Worm (Caenorhabditis elegans) whole organism, late embryonic: ENCODE results near the gene Y27F2A.11.

Experiments
- K09A11.1 ChIP-seq: sonication (generic microtip); optimal IDR thresholded peaks from 2 replicates; lab custom pipeline; 2017; ENCODE audit warnings: antibody characterized with exemption, mild to moderate bottlenecking, missing genetic modification characterization, missing compliant biosample characterization; ENCODE audit not compliant: insufficient read depth
- che-1 ChIP-seq: sonication (generic microtip); optimal IDR thresholded peaks from 2 replicates; lab custom pipeline; 2016; ENCODE audit warnings: mild to moderate bottlenecking, missing genetic modification characterization, missing compliant biosample characterization
- madf-2 ChIP-seq: sonication (generic microtip); optimal IDR thresholded peaks from 2 replicates; lab custom pipeline; 2017; ENCODE audit warnings: missing genetic modification characterization, missing compliant biosample characterization
- rnt-1 ChIP-seq: sonication (generic microtip); optimal IDR thresholded peaks from 2 replicates; lab custom pipeline; 2016; ENCODE audit warnings: missing genetic modification characterization, missing compliant biosample characterization

DNA sequence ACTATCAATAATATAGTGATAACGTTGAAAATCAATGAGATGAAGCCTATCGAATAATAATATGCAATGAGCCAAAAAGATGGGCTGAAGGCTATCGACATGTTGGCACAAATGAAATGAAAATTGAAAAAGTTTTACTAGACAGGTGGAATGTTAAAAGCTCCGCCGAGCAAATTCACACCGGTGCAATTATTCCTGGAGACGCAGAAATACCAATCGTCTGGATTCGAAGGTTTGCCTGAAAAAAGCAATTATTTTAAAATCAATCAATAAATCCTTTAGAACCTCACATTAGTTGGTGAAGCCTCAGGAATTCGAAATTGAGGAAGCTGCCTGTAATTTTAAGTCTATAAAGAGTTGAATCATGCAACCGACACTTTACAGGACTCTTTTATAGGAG, 34.8 kb upstream of the Y27F2A.11 start, which contains the start of gene sri-32:
- TF ChIP-seq rnt-1 (no peak), K09A11.1 (tag; lab: Kevin White, UChicago) (no peak), madf-2 (tag; lab: Kevin White, UChicago) (no peak), che-1 (tag; lab: Kevin White, UChicago) (no peak)
